Worm (Caenorhabditis elegans) whole organism, L2 larva: ENCODE measurements around the gene vps-52.

Source experiments
- ama-1 ChIP-seq: fragments of 150-350 bp; optimal IDR thresholded peaks from 2 replicates; lab custom pipeline; 2018; ENCODE audit warnings: inconsistent platforms
- dmd-4 ChIP-seq: sonication (generic microtip); optimal IDR thresholded peaks from 2 replicates; lab custom pipeline; 2017; ENCODE audit warnings: missing biosample characterization, missing genetic modification characterization
- elt-1 ChIP-seq: fragments of 150-350 bp; optimal IDR thresholded peaks from 2 replicates; lab custom pipeline; 2014; ENCODE audit warnings: missing biosample characterization, missing genetic modification characterization
- elt-3 ChIP-seq: sonication (generic microtip); optimal IDR thresholded peaks from 2 replicates; lab custom pipeline; 2017; ENCODE audit warnings: missing biosample characterization, missing genetic modification characterization
- fos-1 ChIP-seq: fragments of 150-350 bp; optimal IDR thresholded peaks from 2 replicates; lab custom pipeline; 2014; ENCODE audit warnings: missing biosample characterization, missing genetic modification characterization
- lin-13 ChIP-seq: fragments of 150-350 bp; optimal IDR thresholded peaks from 2 replicates; lab custom pipeline; 2014; ENCODE audit warnings: missing biosample characterization, missing genetic modification reagents, missing genetic modification characterization
- mdl-1 ChIP-seq, 2 experiments: fragments of 150-350 bp in 1 of 2; sonication (generic microtip) in 1 of 2; optimal IDR thresholded peaks; 2 replicates each; lab custom pipeline; 2017; ENCODE audit warnings: missing biosample characterization in 2 of 2, missing genetic modification characterization in 2 of 2
- nhr-12 ChIP-seq: fragments of 150-350 bp; optimal IDR thresholded peaks from 2 replicates; lab custom pipeline; 2014; ENCODE audit warnings: missing biosample characterization, missing genetic modification characterization
- sem-4 ChIP-seq: fragments of 150-350 bp; optimal IDR thresholded peaks from 2 replicates; lab custom pipeline; 2014; ENCODE audit warnings: missing biosample characterization, missing genetic modification reagents, missing genetic modification characterization
- snpc-4 ChIP-seq: fragments of 150-350 bp; optimal IDR thresholded peaks from 2 replicates; lab custom pipeline; 2014; ENCODE audit warnings: missing biosample characterization, missing genetic modification characterization
- unc-39 ChIP-seq: fragments of 150-350 bp; optimal IDR thresholded peaks from 2 replicates; lab custom pipeline; 2014; ENCODE audit warnings: missing biosample characterization, missing genetic modification characterization

- no peak for TF ChIP-seq nhr-12 (tag; lab: Kevin White, UChicago)
- TF ChIP-seq fos-1 (tag; lab: Kevin White, UChicago): no peak
- no peak for TF ChIP-seq elt-3 (tag; lab: Kevin White, UChicago)
- TF ChIP-seq sem-4 (tag; lab: Kevin White, UChicago): no peak
- no peak for TF ChIP-seq unc-39 (tag; lab: Kevin White, UChicago)
- no peak for TF ChIP-seq dmd-4 (tag; lab: Kevin White, UChicago)
- TF ChIP-seq elt-1 (tag; lab: Kevin White, UChicago): no peak
- no peak for TF ChIP-seq ama-1 (lab: Kevin White, UChicago)
- no peak for TF ChIP-seq snpc-4 (tag; lab: Kevin White, UChicago)
- no peak for TF ChIP-seq lin-13 (GFP tag; lab: Kevin White, UChicago)
- no peak for TF ChIP-seq mdl-1 (tag; optimal IDR thresholded peaks at IDR 0.05; lab: Kevin White, UChicago)
Observed at ce11 chrX:7523799-7524198, 41.3 kb upstream of the vps-52 start.
